Worm (Caenorhabditis elegans) whole organism, L1 larva: ENCODE measurements around the gene cah-1.

Experiments
- C04F5.9 ChIP-seq: sonication (generic microtip); optimal IDR thresholded peaks from 2 replicates; lab custom pipeline; 2016; ENCODE audit warnings: missing genetic modification characterization, missing compliant biosample characterization
- C16A3.4 ChIP-seq: fragments of 150-350 bp; optimal IDR thresholded peaks from 2 replicates; lab custom pipeline; 2014; ENCODE audit warnings: missing biosample characterization, missing genetic modification characterization
- F16B12.6 ChIP-seq: fragments of 150-350 bp; optimal IDR thresholded peaks from 2 replicates; lab custom pipeline; 2014; ENCODE audit warnings: missing biosample characterization, missing genetic modification characterization
- Y116A8C.19 ChIP-seq: sonication (generic microtip); optimal IDR thresholded peaks from 2 replicates; lab custom pipeline; 2016; ENCODE audit warnings: missing compliant biosample characterization, missing genetic modification characterization, borderline replicate concordance
- alr-1 ChIP-seq: fragments of 200-800 bp; sonication (Bioruptor generic); optimal IDR thresholded peaks from 2 replicates; lab custom pipeline; 2018; ENCODE audit warnings: borderline replicate concordance, mild to moderate bottlenecking, missing genetic modification characterization, missing compliant biosample characterization
- ama-1 ChIP-seq: fragments of 150-350 bp; optimal IDR thresholded peaks from 2 replicates; lab custom pipeline; 2014
- ceh-8 ChIP-seq: fragments of 200-800 bp; sonication (Bioruptor generic); optimal IDR thresholded peaks from 2 replicates; lab custom pipeline; 2018; ENCODE audit warnings: mild to moderate bottlenecking, missing genetic modification characterization, moderate library complexity, missing compliant biosample characterization
- ceh-88 ChIP-seq: fragments of 200-800 bp; sonication (Bioruptor generic); IDR thresholded peaks from 2 replicates; pipeline ENCODE4 v1.3.6; 2022; ENCODE audit warnings: missing genetic modification characterization, missing compliant biosample characterization
- ceh-90 ChIP-seq: sonication (generic microtip); optimal IDR thresholded peaks from 2 replicates; lab custom pipeline; 2016; ENCODE audit warnings: missing genetic modification characterization, missing compliant biosample characterization
- ces-1 ChIP-seq: fragments of 150-350 bp; optimal IDR thresholded peaks from 2 replicates; lab custom pipeline; 2014; ENCODE audit warnings: missing biosample characterization, missing genetic modification reagents, missing genetic modification characterization
- efl-1 ChIP-seq, 4 experiments: fragments of 150-350 bp; optimal IDR thresholded peaks in 3 of 4; peaks in 1 of 4; 1 replicate in 1 of 4; 2 replicates in 3 of 4; lab custom pipeline; 2014; ENCODE audit warnings: missing biosample characterization in 2 of 4, missing genetic modification characterization in 2 of 4, missing genetic modification reagents in 2 of 4
- egl-13 ChIP-seq: sonication (generic microtip); optimal IDR thresholded peaks from 2 replicates; lab custom pipeline; 2016; ENCODE audit warnings: missing genotype, missing genetic modification reagents, missing genetic modification characterization, missing compliant biosample characterization
- elt-3 ChIP-seq, 6 experiments: fragments of 150-350 bp in 1 of 6; sonication (generic microtip); optimal IDR thresholded peaks; 2 replicates each; lab custom pipeline; 2017 to 2018; ENCODE audit warnings: missing biosample characterization in 6 of 6, missing genetic modification characterization in 6 of 6, inconsistent platforms in 1 of 6
- ets-5 ChIP-seq: fragments of 200-800 bp; sonication (Bioruptor generic); IDR thresholded peaks from 2 replicates; pipeline ENCODE4 v1.3.6; 2022; ENCODE audit warnings: missing genetic modification characterization, missing compliant biosample characterization
- fkh-10 ChIP-seq: sonication (generic microtip); optimal IDR thresholded peaks from 2 replicates; lab custom pipeline; 2017; ENCODE audit warnings: missing biosample characterization, missing genetic modification reagents, missing genetic modification characterization
- fkh-4 ChIP-seq: sonication (generic microtip); optimal IDR thresholded peaks from 2 replicates; lab custom pipeline; 2016; ENCODE audit warnings: missing compliant biosample characterization, missing genetic modification characterization, borderline replicate concordance
- fkh-8 ChIP-seq: sonication (generic microtip); optimal IDR thresholded peaks from 2 replicates; lab custom pipeline; 2016; ENCODE audit warnings: mild to moderate bottlenecking, missing genetic modification characterization, missing compliant biosample characterization
- fos-1 ChIP-seq: fragments of 150-350 bp; optimal IDR thresholded peaks from 2 replicates; lab custom pipeline; 2014; ENCODE audit warnings: missing biosample characterization, missing genetic modification characterization
- grh-1 ChIP-seq: fragments of 200-800 bp; sonication (Bioruptor generic); IDR thresholded peaks from 2 replicates; pipeline ENCODE4 v1.3.6; 2022; ENCODE audit warnings: missing genetic modification reagents, missing genetic modification characterization, missing compliant biosample characterization
- hpl-2 ChIP-seq: fragments of 150-350 bp; optimal IDR thresholded peaks from 2 replicates; lab custom pipeline; 2014; ENCODE audit warnings: missing biosample characterization, missing genetic modification reagents, missing genetic modification characterization
- irx-1 ChIP-seq: sonication (generic microtip); optimal IDR thresholded peaks from 2 replicates; lab custom pipeline; 2016; ENCODE audit warnings: missing genetic modification characterization, missing compliant biosample characterization
- lin-15B ChIP-seq: fragments of 150-350 bp; sonication (generic microtip); optimal IDR thresholded peaks from 3 replicates; lab custom pipeline; 2014; ENCODE audit warnings: missing biosample characterization, missing genetic modification characterization
- lin-35 ChIP-seq, 2 experiments: fragments of 150-350 bp; optimal IDR thresholded peaks; 2 replicates each; lab custom pipeline; 2014; ENCODE audit warnings: missing biosample characterization in 2 of 2, missing genetic modification characterization in 2 of 2, missing genetic modification reagents in 2 of 2
- lir-3 ChIP-seq: sonication (generic microtip); optimal IDR thresholded peaks from 2 replicates; lab custom pipeline; 2016; ENCODE audit warnings: mild to moderate bottlenecking, missing genetic modification characterization, moderate library complexity, missing compliant biosample characterization; ENCODE audit not compliant: poor library complexity
- lsy-2 ChIP-seq, 2 experiments: fragments of 150-350 bp; optimal IDR thresholded peaks; 2 replicates each; lab custom pipeline; 2014; ENCODE audit warnings: missing biosample characterization in 2 of 2, missing genetic modification characterization in 2 of 2
- mab-9 ChIP-seq: fragments of 200-800 bp; sonication (Bioruptor generic); IDR thresholded peaks from 2 replicates; pipeline ENCODE4 v1.3.6; 2022; ENCODE audit warnings: missing genetic modification reagents, missing genetic modification characterization, missing compliant biosample characterization
- mdl-1 ChIP-seq, 2 experiments: fragments of 150-350 bp; optimal IDR thresholded peaks; 2 replicates each; lab custom pipeline; 2014 to 2017; ENCODE audit warnings: missing biosample characterization in 2 of 2, missing genetic modification characterization in 2 of 2, inconsistent platforms in 1 of 2
- mef-2 ChIP-seq: fragments of 150-350 bp; optimal IDR thresholded peaks from 2 replicates; lab custom pipeline; 2014; ENCODE audit warnings: missing biosample characterization, missing genetic modification characterization
- mep-1 ChIP-seq: fragments of 150-350 bp; optimal IDR thresholded peaks from 2 replicates; lab custom pipeline; 2014; ENCODE audit warnings: missing biosample characterization, missing genetic modification characterization
- nhr-12 ChIP-seq: sonication (generic microtip); optimal IDR thresholded peaks from 2 replicates; lab custom pipeline; 2017; ENCODE audit warnings: missing biosample characterization, missing genetic modification characterization
- nhr-19 ChIP-seq: fragments of 200-800 bp; sonication (Bioruptor generic); conservative IDR thresholded peaks from 2 replicates; pipeline ENCODE4 v1.3.6; 2022; ENCODE audit warnings: missing genetic modification characterization, missing compliant biosample characterization
- nhr-20 ChIP-seq: sonication (generic microtip); optimal IDR thresholded peaks from 2 replicates; lab custom pipeline; 2016; ENCODE audit warnings: mild to moderate bottlenecking, missing genetic modification characterization, missing compliant biosample characterization
- nhr-237 ChIP-seq: fragments of 150-350 bp; optimal IDR thresholded peaks from 2 replicates; lab custom pipeline; 2014; ENCODE audit warnings: missing biosample characterization, missing genetic modification characterization
- nhr-28 ChIP-seq: fragments of 150-350 bp; optimal IDR thresholded peaks from 2 replicates; lab custom pipeline; 2014; ENCODE audit warnings: missing biosample characterization, missing genetic modification characterization
- nhr-76 ChIP-seq: sonication (generic microtip); optimal IDR thresholded peaks from 2 replicates; lab custom pipeline; 2017; ENCODE audit warnings: missing biosample characterization, missing genetic modification characterization
- nhr-77 ChIP-seq: fragments of 150-350 bp; optimal IDR thresholded peaks from 2 replicates; lab custom pipeline; 2014; ENCODE audit warnings: missing biosample characterization, missing genetic modification characterization
- nhr-85 ChIP-seq: sonication (generic microtip); peaks from one replicate; lab custom pipeline; 2016; ENCODE audit warnings: missing genetic modification characterization, inconsistent platforms, missing compliant biosample characterization
- nhr-90 ChIP-seq: sonication (generic microtip); optimal IDR thresholded peaks from 2 replicates; lab custom pipeline; 2016; ENCODE audit warnings: mild to moderate bottlenecking, missing genetic modification characterization, missing compliant biosample characterization; ENCODE audit not compliant: poor library complexity
- pqm-1 ChIP-seq: sonication (generic microtip); optimal IDR thresholded peaks from 3 replicates; lab custom pipeline; 2017; ENCODE audit warnings: missing biosample characterization, missing genetic modification characterization
- rnt-1 ChIP-seq: sonication (generic microtip); optimal IDR thresholded peaks from 2 replicates; lab custom pipeline; 2016; ENCODE audit warnings: mild to moderate bottlenecking, missing genetic modification characterization, moderate library complexity, missing compliant biosample characterization
- skn-1 ChIP-seq: fragments of 150-350 bp; optimal IDR thresholded peaks from 2 replicates; lab custom pipeline; 2014; ENCODE audit warnings: missing biosample characterization, missing genetic modification characterization
- snu-23 ChIP-seq: sonication (generic microtip); optimal IDR thresholded peaks from 2 replicates; lab custom pipeline; 2016; ENCODE audit warnings: missing genetic modification characterization, missing compliant biosample characterization
- sptf-1 ChIP-seq: fragments of 150-350 bp; optimal IDR thresholded peaks from 2 replicates; lab custom pipeline; 2014; ENCODE audit warnings: missing biosample characterization, missing genetic modification characterization
- sup-37 ChIP-seq: fragments of 200-800 bp; sonication (Bioruptor generic); optimal IDR thresholded peaks from 2 replicates; lab custom pipeline; 2018; ENCODE audit warnings: mild to moderate bottlenecking, missing genetic modification characterization, missing compliant biosample characterization
- swsn-7 ChIP-seq: sonication (generic microtip); optimal IDR thresholded peaks from 2 replicates; lab custom pipeline; 2016; ENCODE audit warnings: missing genetic modification characterization, missing compliant biosample characterization
- tbx-2 ChIP-seq: sonication (generic microtip); optimal IDR thresholded peaks from 2 replicates; lab custom pipeline; 2016; ENCODE audit warnings: missing genetic modification characterization, missing compliant biosample characterization
- unc-62 ChIP-seq: fragments of 150-350 bp; optimal IDR thresholded peaks from 2 replicates; lab custom pipeline; 2014; ENCODE audit warnings: missing biosample characterization, missing genetic modification reagents, missing genetic modification characterization
- unc-86 ChIP-seq: sonication (generic microtip); optimal IDR thresholded peaks from 2 replicates; lab custom pipeline; 2016; ENCODE audit warnings: missing genetic modification characterization, missing compliant biosample characterization
- unc-98 ChIP-seq: fragments of 200-800 bp; sonication (Bioruptor generic); IDR thresholded peaks from 2 replicates; pipeline ENCODE4 v1.3.6; 2022; ENCODE audit warnings: missing genetic modification characterization, missing compliant biosample characterization
- vab-15 ChIP-seq: sonication (generic microtip); optimal IDR thresholded peaks from 2 replicates; lab custom pipeline; 2017; ENCODE audit warnings: missing genotype, mild to moderate bottlenecking, missing genetic modification characterization, missing compliant biosample characterization
- xbp-1 ChIP-seq: sonication (generic microtip); optimal IDR thresholded peaks from 2 replicates; lab custom pipeline; 2016; ENCODE audit warnings: missing genetic modification characterization, missing compliant biosample characterization
- zip-4 ChIP-seq: fragments of 200-800 bp; sonication (Bioruptor generic); optimal IDR thresholded peaks from 2 replicates; lab custom pipeline; 2018; ENCODE audit warnings: mild to moderate bottlenecking, missing genetic modification characterization, moderate library complexity, missing compliant biosample characterization
- ztf-11 ChIP-seq, 2 experiments: sonication (generic microtip); optimal IDR thresholded peaks; 2 replicates each; lab custom pipeline; 2016 to 2017; ENCODE audit warnings: missing genetic modification characterization in 2 of 2, missing biosample characterization in 1 of 2, missing compliant biosample characterization in 1 of 2
- ztf-4 ChIP-seq: fragments of 150-350 bp; optimal IDR thresholded peaks from 2 replicates; lab custom pipeline; 2014; ENCODE audit warnings: missing biosample characterization, missing genetic modification characterization

The cah-1 gene

ce11 chrIII:5108746-5109145, 23.3 kb upstream of the cah-1 start:
- TF ChIP-seq ceh-8 (GFP tag; lab: Kevin White, UChicago) (no peak), grh-1 (no peak), elt-3 (tag; optimal IDR thresholded peaks at IDR 0.05; lab: Kevin White, UChicago) (no peak), lsy-2 (tag; optimal IDR thresholded peaks at IDR 0.05; lab: Kevin White, UChicago) (peak; percentile 72 to 78), unc-86 (tag; lab: Kevin White, UChicago) (no peak), egl-13 (tag; lab: Kevin White, UChicago) (no peak), lin-15B (peak; percentile 46), C16A3.4 (peak; percentile 36), nhr-20 (tag; lab: Kevin White, UChicago) (peak; percentile 74), mab-9 (GFP tag; lab: Robert Waterston, UW) (no peak), nhr-77 (tag; lab: Kevin White, UChicago) (peak; percentile 25), fkh-4 (tag; lab: Kevin White, UChicago) (no peak), lin-35 (GFP tag; optimal IDR thresholded peaks at IDR 0.05; lab: Kevin White, UChicago) (peak; percentile 65 to 66), Y116A8C.19 (tag; lab: Kevin White, UChicago) (no peak), sup-37 (GFP tag; lab: Kevin White, UChicago) (no peak), vab-15 (tag; lab: Kevin White, UChicago) (no peak), hpl-2 (GFP tag; lab: Kevin White, UChicago) (no peak), alr-1 (tag; lab: Kevin White, UChicago) (no peak), C04F5.9 (tag; lab: Kevin White, UChicago) (no peak), F16B12.6 (tag; lab: Kevin White, UChicago) (peak; percentile 9), swsn-7 (tag; lab: Kevin White, UChicago) (peak; percentile 52), fos-1 (tag; lab: Kevin White, UChicago) (no peak), ces-1 (no peak), ztf-11 (tag; optimal IDR thresholded peaks at IDR 0.05; lab: Kevin White, UChicago) (peak in 1 of 2 experiments; percentile 1), rnt-1 (tag; lab: Kevin White, UChicago) (peak; percentile 95), unc-62 (GFP tag; lab: Kevin White, UChicago) (no peak), nhr-28 (no peak), tbx-2 (tag; lab: Kevin White, UChicago) (peak; percentile 65), ets-5 (GFP tag; lab: Robert Waterston, UW) (no peak), fkh-8 (tag; lab: Kevin White, UChicago) (peak; percentile 40), xbp-1 (tag; lab: Kevin White, UChicago) (peak; percentile 43), skn-1 (tag; lab: Kevin White, UChicago) (no peak), ceh-88 (no peak), nhr-76 (tag; lab: Kevin White, UChicago) (no peak), efl-1 (optimal IDR thresholded peaks at IDR 0.05; lab: Kevin White, UChicago) (peak; percentile 76 to 80), efl-1 (GFP tag; optimal IDR thresholded peaks at IDR 0.05 in 1 of 2; lab: Kevin White, UChicago) (peak; percentile 71 to 94), nhr-90 (tag; lab: Kevin White, UChicago) (peak; percentile 57), ama-1 (lab: Kevin White, UChicago) (no peak), snu-23 (GFP tag; lab: Kevin White, UChicago) (peak; percentile 77), ceh-90 (peak; percentile 59), ztf-4 (tag; lab: Kevin White, UChicago) (no peak), mdl-1 (tag; optimal IDR thresholded peaks at IDR 0.05; lab: Kevin White, UChicago) (no peak), fkh-10 (GFP tag; lab: Kevin White, UChicago) (no peak), nhr-19 (GFP tag; lab: Robert Waterston, UW) (peak; percentile 63), mep-1 (tag; lab: Kevin White, UChicago) (peak; percentile 73), unc-98 (no peak), sptf-1 (no peak), lir-3 (tag; lab: Kevin White, UChicago) (peak; percentile 85), nhr-85 (tag; lab: Kevin White, UChicago) (peak; percentile 54), nhr-12 (tag; lab: Kevin White, UChicago) (no peak), mef-2 (no peak), zip-4 (GFP tag; lab: Kevin White, UChicago) (no peak), nhr-237 (tag; lab: Kevin White, UChicago) (no peak), pqm-1 (no peak), irx-1 (tag; lab: Kevin White, UChicago) (peak; percentile 36)
